Worm (Caenorhabditis elegans) whole organism, L3 larva: Measurements from ENCODE around the gene ZK892.3.

ENCODE experiments used
- R02D3.7 ChIP-seq: fragments of 150-350 bp; optimal IDR thresholded peaks from 2 replicates; lab custom pipeline; 2014; ENCODE audit warnings: missing biosample characterization, missing genetic modification characterization
- ama-1 ChIP-seq: fragments of 150-350 bp; optimal IDR thresholded peaks from 2 replicates; lab custom pipeline; 2018
- fkh-10 ChIP-seq: sonication (generic microtip); optimal IDR thresholded peaks from 2 replicates; lab custom pipeline; 2017; ENCODE audit warnings: missing biosample characterization, missing genetic modification reagents, missing genetic modification characterization
- lin-39 ChIP-seq: fragments of 150-350 bp; optimal IDR thresholded peaks from 2 replicates; lab custom pipeline; 2018; ENCODE audit warnings: missing biosample characterization, missing genetic modification reagents, missing genetic modification characterization
- nfya-1 ChIP-seq: sonication (generic microtip); optimal IDR thresholded peaks from 2 replicates; lab custom pipeline; 2017; ENCODE audit warnings: missing genetic modification characterization, mild to moderate bottlenecking, missing compliant biosample characterization, antibody characterized with exemption, moderate library complexity; ENCODE audit not compliant: insufficient read depth
- zag-1 ChIP-seq: fragments of 150-350 bp; optimal IDR thresholded peaks from 2 replicates; lab custom pipeline; 2014; ENCODE audit warnings: missing biosample characterization, missing genetic modification characterization

DNA sequence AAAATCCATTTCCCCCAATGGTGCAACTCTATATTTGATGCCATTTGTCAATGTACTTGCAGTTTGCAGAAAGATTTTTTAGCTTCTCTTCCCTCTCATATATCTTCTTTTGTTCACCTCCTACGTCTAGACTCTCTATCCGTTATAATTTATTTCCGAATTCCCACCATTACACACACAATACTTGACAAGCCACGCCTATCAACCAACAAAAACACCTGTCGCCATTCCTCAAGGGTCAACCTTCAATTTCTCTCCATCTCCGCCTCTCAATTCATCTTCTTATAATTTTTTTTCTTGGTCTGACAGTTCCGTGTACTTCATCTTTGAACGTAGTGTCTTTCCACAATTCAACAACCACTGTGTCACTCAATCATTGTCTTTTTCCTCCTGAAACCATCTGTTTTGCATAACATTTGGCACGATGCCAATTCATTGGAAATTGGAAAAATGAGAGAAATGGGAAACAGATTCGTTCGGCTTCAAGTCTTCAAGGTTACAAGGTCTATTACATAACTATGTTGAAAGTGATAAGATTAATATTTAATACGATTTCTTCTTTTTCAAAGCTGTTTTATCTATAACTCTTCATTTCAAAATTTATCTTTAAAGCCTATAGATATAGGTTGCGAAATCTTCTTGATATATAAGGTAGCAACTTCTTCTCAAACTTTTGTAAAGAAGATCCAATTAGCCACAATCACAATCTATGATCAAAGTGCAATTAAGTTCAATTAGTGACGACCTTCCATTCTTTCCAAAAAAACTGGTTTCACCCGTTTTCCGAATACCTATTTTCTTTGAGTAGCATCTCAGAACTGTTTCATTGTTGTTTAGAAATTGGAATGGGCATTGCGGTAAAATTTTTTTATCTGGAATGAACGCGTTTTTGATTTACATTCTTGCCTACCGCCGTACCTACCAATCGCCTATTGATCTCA lies 14.7 kb upstream of the ZK892.3 start:
- TF ChIP-seq zag-1 (tag; lab: Kevin White, UChicago) (no peak), R02D3.7 (tag; lab: Kevin White, UChicago) (no peak), fkh-10 (GFP tag; lab: Kevin White, UChicago) (no peak), nfya-1 (tag; lab: Kevin White, UChicago) (no peak), lin-39 (tag; lab: Kevin White, UChicago) (no peak), ama-1 (lab: Kevin White, UChicago) (no peak)
